Fruit fly (Drosophila melanogaster) whole organism, embryonic: ENCODE results near the gene CG14006.

Source experiments
- ATbp ChIP-seq: fragments of 200-800 bp; sonication (Bioruptor generic); optimal IDR thresholded peaks from 2 replicates; lab custom pipeline; 2017; ENCODE audit warnings: missing biosample characterization, mild to moderate bottlenecking, missing genetic modification characterization, missing genetic modification reagents
- Adf1 ChIP-seq: fragments of 200-800 bp; sonication (Bioruptor generic); IDR thresholded peaks from 2 replicates; pipeline ENCODE4 v1.3.6; 2022; ENCODE audit warnings: missing biosample characterization, missing genetic modification characterization
- CG1024 ChIP-seq: fragments of 200-800 bp; sonication (Bioruptor generic); IDR thresholded peaks from 2 replicates; pipeline ENCODE4 v1.3.6; 2022; ENCODE audit warnings: missing biosample characterization, missing genetic modification characterization
- CG10267 ChIP-seq: fragments of 200-800 bp; sonication (Bioruptor generic); optimal IDR thresholded peaks from 2 replicates; lab custom pipeline; 2018; ENCODE audit warnings: missing biosample characterization, mild to moderate bottlenecking, missing genetic modification characterization, moderate library complexity
- CG14014 ChIP-seq: fragments of 200-800 bp; sonication (Bioruptor generic); IDR thresholded peaks from 2 replicates; pipeline ENCODE4 v1.3.6; 2022; ENCODE audit warnings: missing biosample characterization, missing genetic modification characterization
- CG14441 ChIP-seq: fragments of 200-800 bp; sonication (Bioruptor generic); IDR thresholded peaks from 2 replicates; pipeline ENCODE4 v1.3.6; 2022; ENCODE audit warnings: missing biosample characterization, missing genetic modification characterization
- CG14860 ChIP-seq: fragments of 200-800 bp; sonication (Bioruptor generic); IDR thresholded peaks from 3 replicates; pipeline ENCODE4 v1.3.6; 2022; ENCODE audit warnings: missing biosample characterization, missing genetic modification characterization; ENCODE audit not compliant: partially characterized antibody
- CG15011 ChIP-seq: fragments of 200-800 bp; sonication (Bioruptor generic); optimal IDR thresholded peaks from 3 replicates; lab custom pipeline; 2018; ENCODE audit warnings: missing biosample characterization, mild to moderate bottlenecking, missing genetic modification characterization
- CG17829 ChIP-seq: fragments of 200-800 bp; optimal IDR thresholded peaks from 2 replicates; lab custom pipeline; 2019; ENCODE audit warnings: missing biosample characterization, mild to moderate bottlenecking, missing genetic modification characterization, moderate library complexity
- CG1832 ChIP-seq: fragments of 200-800 bp; sonication (Bioruptor generic); optimal IDR thresholded peaks from 2 replicates; lab custom pipeline; 2017; ENCODE audit warnings: missing biosample characterization, mild to moderate bottlenecking, missing genetic modification characterization, inconsistent platforms
- CG2129 ChIP-seq: fragments of 200-800 bp; sonication (Bioruptor generic); IDR thresholded peaks from 2 replicates; pipeline ENCODE4 v1.3.6; 2022; ENCODE audit warnings: missing biosample characterization, missing genetic modification characterization; ENCODE audit not compliant: partially characterized antibody
- CG3281 ChIP-seq: fragments of 200-800 bp; sonication (Bioruptor generic); optimal IDR thresholded peaks from 3 replicates; lab custom pipeline; 2017; ENCODE audit warnings: missing biosample characterization, mild to moderate bottlenecking, missing genetic modification characterization
- CG33557 ChIP-seq: fragments of 200-800 bp; sonication (Bioruptor generic); optimal IDR thresholded peaks from 2 replicates; lab custom pipeline; 2019; ENCODE audit warnings: missing biosample characterization, mild to moderate bottlenecking, missing genetic modification characterization, moderate library complexity
- CG3847 ChIP-seq: fragments of 200-800 bp; sonication (Bioruptor generic); IDR thresholded peaks from 2 replicates; pipeline ENCODE4 v1.3.6; 2022; ENCODE audit warnings: missing biosample characterization, missing genetic modification characterization
- CG6854 ChIP-seq: fragments of 200-800 bp; sonication (Bioruptor generic); optimal IDR thresholded peaks from 3 replicates; lab custom pipeline; 2017; ENCODE audit warnings: missing biosample characterization, mild to moderate bottlenecking, missing genetic modification characterization
- CG7372 ChIP-seq: fragments of 200-800 bp; sonication (Bioruptor generic); IDR thresholded peaks from 2 replicates; pipeline ENCODE4 v1.3.6; 2022; ENCODE audit warnings: missing biosample characterization, missing genetic modification characterization
- CG7556 ChIP-seq: fragments of 200-800 bp; sonication (Bioruptor generic); optimal IDR thresholded peaks from 2 replicates; lab custom pipeline; 2017; ENCODE audit warnings: missing biosample characterization, mild to moderate bottlenecking, missing genetic modification characterization
- CG8944 ChIP-seq: fragments of 200-800 bp; sonication (Bioruptor generic); optimal IDR thresholded peaks from 3 replicates; lab custom pipeline; 2016; ENCODE audit warnings: missing biosample characterization, missing genetic modification characterization
- CG9609 ChIP-seq: fragments of 200-800 bp; sonication (Bioruptor generic); optimal IDR thresholded peaks from 3 replicates; lab custom pipeline; 2016; ENCODE audit warnings: missing biosample characterization, missing genetic modification characterization
- CHES-1-like ChIP-seq: fragments of 200-800 bp; sonication (Bioruptor generic); optimal IDR thresholded peaks from 2 replicates; lab custom pipeline; 2016; ENCODE audit warnings: missing biosample characterization, missing genetic modification characterization
- Dll ChIP-seq: fragments of 200-800 bp; sonication (Bioruptor generic); IDR thresholded peaks from 4 replicates; pipeline ENCODE4 v1.3.6; 2022; ENCODE audit warnings: missing biosample characterization, missing genetic modification characterization; ENCODE audit not compliant: partially characterized antibody
- Hey ChIP-seq: fragments of 200-800 bp; sonication (Bioruptor generic); optimal IDR thresholded peaks from 3 replicates; lab custom pipeline; 2018; ENCODE audit warnings: missing biosample characterization, mild to moderate bottlenecking, missing genetic modification characterization
- Hsf ChIP-seq: fragments of 200-800 bp; sonication (Bioruptor generic); optimal IDR thresholded peaks from 3 replicates; lab custom pipeline; 2016; ENCODE audit warnings: missing biosample characterization, missing genetic modification characterization
- Jarid2 ChIP-seq: fragments of 200-800 bp; sonication (Bioruptor generic); optimal IDR thresholded peaks from 3 replicates; lab custom pipeline; 2017; ENCODE audit warnings: mild to moderate bottlenecking, missing biosample characterization, missing genetic modification reagents, missing genetic modification characterization
- MTF-1 ChIP-seq: fragments of 200-800 bp; sonication (Bioruptor generic); optimal IDR thresholded peaks from 2 replicates; lab custom pipeline; 2018; ENCODE audit warnings: missing biosample characterization, mild to moderate bottlenecking, missing genetic modification characterization, borderline replicate concordance
- Mad ChIP-seq: fragments of 200-800 bp; sonication (Bioruptor generic); optimal IDR thresholded peaks from 2 replicates; lab custom pipeline; 2016; ENCODE audit warnings: missing biosample characterization, missing genetic modification characterization
- Meics ChIP-seq: fragments of 200-800 bp; sonication (Bioruptor generic); optimal IDR thresholded peaks from 2 replicates; lab custom pipeline; 2017; ENCODE audit warnings: missing biosample characterization, mild to moderate bottlenecking, missing genetic modification characterization
- Neu2 ChIP-seq: fragments of 200-800 bp; sonication (Bioruptor generic); optimal IDR thresholded peaks from 3 replicates; lab custom pipeline; 2016; ENCODE audit warnings: missing biosample characterization, missing genetic modification characterization, borderline replicate concordance
- Oaz ChIP-seq: fragments of 200-800 bp; sonication (Bioruptor generic); IDR thresholded peaks from 2 replicates; pipeline ENCODE4 v1.3.6; 2022; ENCODE audit warnings: missing biosample characterization, missing genetic modification characterization
- Vsx1 ChIP-seq: fragments of 200-800 bp; sonication (Bioruptor generic); optimal IDR thresholded peaks from 2 replicates; lab custom pipeline; 2017; ENCODE audit warnings: missing biosample characterization, mild to moderate bottlenecking, missing genetic modification characterization, missing genetic modification reagents
- ato ChIP-seq: fragments of 200-800 bp; sonication (Bioruptor generic); IDR thresholded peaks from 2 replicates; pipeline ENCODE4 v1.3.6; 2022; ENCODE audit warnings: missing biosample characterization, missing genetic modification characterization; ENCODE audit not compliant: partially characterized antibody
- bbx ChIP-seq: fragments of 200-800 bp; sonication (Bioruptor generic); IDR thresholded peaks from 2 replicates; pipeline ENCODE4 v1.3.6; 2022; ENCODE audit warnings: missing biosample characterization, missing genetic modification characterization; ENCODE audit not compliant: partially characterized antibody
- bowl ChIP-seq: fragments of 200-800 bp; sonication (Bioruptor generic); IDR thresholded peaks from 2 replicates; pipeline ENCODE4 v1.3.6; 2022; ENCODE audit warnings: missing biosample characterization, missing genetic modification characterization
- cad ChIP-seq: fragments of >200 bp; optimal IDR thresholded peaks from 2 replicates; lab custom pipeline; 2017; ENCODE audit warnings: missing biosample characterization, missing genetic modification characterization
- dan ChIP-seq: fragments of 200-800 bp; sonication (Bioruptor generic); IDR thresholded peaks from 2 replicates; pipeline ENCODE4 v1.3.6; 2022; ENCODE audit warnings: missing biosample characterization, missing genetic modification characterization
- danr ChIP-seq: fragments of 200-800 bp; sonication (Bioruptor generic); IDR thresholded peaks from 2 replicates; pipeline ENCODE4 v1.3.6; 2022; ENCODE audit warnings: missing biosample characterization, missing genetic modification characterization
- eyg ChIP-seq: fragments of 200-800 bp; sonication (Bioruptor generic); optimal IDR thresholded peaks from 3 replicates; lab custom pipeline; 2016; ENCODE audit warnings: missing biosample characterization, missing genetic modification characterization
- fd3F ChIP-seq: fragments of 200-800 bp; sonication (Bioruptor generic); optimal IDR thresholded peaks from 2 replicates; lab custom pipeline; 2018; ENCODE audit warnings: missing biosample characterization, mild to moderate bottlenecking, missing genetic modification characterization, moderate library complexity
- gem ChIP-seq: fragments of 200-800 bp; sonication (Bioruptor generic); optimal IDR thresholded peaks from 2 replicates; lab custom pipeline; 2019; ENCODE audit warnings: missing biosample characterization, mild to moderate bottlenecking, missing genetic modification characterization, moderate library complexity
- hth ChIP-seq: fragments of >200 bp; optimal IDR thresholded peaks from 2 replicates; lab custom pipeline; 2017; ENCODE audit warnings: inconsistent platforms
- kah ChIP-seq: fragments of 200-800 bp; sonication (Bioruptor generic); optimal IDR thresholded peaks from 2 replicates; lab custom pipeline; 2018; ENCODE audit warnings: missing biosample characterization, mild to moderate bottlenecking, missing genetic modification characterization
- knrl ChIP-seq: fragments of 200-800 bp; sonication (Bioruptor generic); IDR thresholded peaks from 3 replicates; pipeline ENCODE4 v1.3.6; 2022; ENCODE audit warnings: missing biosample characterization, missing genetic modification characterization; ENCODE audit not compliant: partially characterized antibody
- lmd ChIP-seq: fragments of 200-800 bp; sonication (Bioruptor generic); IDR thresholded peaks from 2 replicates; pipeline ENCODE4 v1.3.6; 2022; ENCODE audit warnings: missing biosample characterization, missing genetic modification characterization
- nerfin-2 ChIP-seq: fragments of 200-800 bp; sonication (Bioruptor generic); IDR thresholded peaks from 2 replicates; pipeline ENCODE4 v1.3.6; 2022; ENCODE audit warnings: missing biosample characterization, missing genetic modification characterization; ENCODE audit not compliant: partially characterized antibody
- salm ChIP-seq: fragments of 200-800 bp; sonication (Bioruptor generic); optimal IDR thresholded peaks from 2 replicates; lab custom pipeline; 2018; ENCODE audit warnings: missing biosample characterization, mild to moderate bottlenecking, missing genetic modification characterization
- sisA ChIP-seq: fragments of 200-800 bp; sonication (Bioruptor generic); IDR thresholded peaks from 2 replicates; pipeline ENCODE4 v1.3.6; 2022; ENCODE audit warnings: missing biosample characterization, missing genetic modification characterization
- sob ChIP-seq: fragments of 200-800 bp; sonication (Bioruptor generic); IDR thresholded peaks from 2 replicates; pipeline ENCODE4 v1.3.6; 2022; ENCODE audit warnings: missing biosample characterization, missing genetic modification characterization
- ttk ChIP-seq: fragments of 200-800 bp; sonication (Bioruptor generic); IDR thresholded peaks from 2 replicates; pipeline ENCODE4 v2.1.2; 2022; ENCODE audit warnings: missing biosample characterization, missing genetic modification characterization
- vfl ChIP-seq: fragments of 200-800 bp; sonication (Bioruptor generic); optimal IDR thresholded peaks from 2 replicates; lab custom pipeline; 2016; ENCODE audit warnings: missing biosample characterization, missing genetic modification characterization
- vvl ChIP-seq: fragments of 200-800 bp; sonication (Bioruptor generic); IDR thresholded peaks from 2 replicates; pipeline ENCODE4 v1.3.6; 2022; ENCODE audit warnings: missing biosample characterization, missing genetic modification characterization
- z ChIP-seq: fragments of 200-800 bp; sonication (Bioruptor generic); IDR thresholded peaks from 3 replicates; pipeline ENCODE4 v1.3.6; 2022; ENCODE audit warnings: missing biosample characterization, missing genetic modification characterization

Gene CG14006

DNA sequence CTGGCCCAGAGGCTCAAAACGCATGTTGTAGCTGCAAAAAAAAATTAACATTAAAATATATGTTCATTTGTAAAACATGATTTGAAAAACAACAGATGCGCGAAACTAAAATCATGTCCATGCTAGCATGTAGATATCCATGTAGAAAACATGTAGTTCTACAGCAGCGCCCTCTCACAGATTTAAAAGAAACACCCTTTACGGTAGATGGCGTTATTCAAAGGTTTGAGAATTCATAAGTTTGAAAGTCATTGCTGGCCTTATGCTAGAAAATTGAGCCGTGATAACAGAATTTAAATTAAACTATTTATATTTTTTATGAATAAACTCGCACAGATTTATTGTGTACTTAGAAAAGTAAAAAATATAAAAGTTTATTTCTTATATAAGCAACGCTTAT lies 42.6 kb upstream of the CG14006 start (continued):
- TF ChIP-seq lmd (GFP tag; lab: Robert Waterston, UW) (peak; percentile 46; the same call in 1 of the 2 replicates), MTF-1 (no peak), Hey (tag; lab: Kevin White, UChicago) (no peak), bbx (GFP tag; lab: Robert Waterston, UW) (peak; percentile 50), salm (tag; lab: Kevin White, UChicago) (no peak), knrl (peak; percentile 77), CG7372 (no peak), CG14860 (0 out of 3 replicates have a peak, but pooled peaks have one; percentile 55), ATbp (GFP tag; lab: Kevin White, UChicago) (no peak), Jarid2 (GFP tag; lab: Kevin White, UChicago) (no peak), CG33557 (no peak), dan (no peak), Dll (GFP tag; lab: Robert Waterston, UW) (no peak), cad (peak; percentile 86), fd3F (GFP tag; lab: Kevin White, UChicago) (no peak), CG10267 (peak; percentile 15), CG9609 (GFP tag; lab: Kevin White, UChicago) (peak; percentile 1), ttk (GFP tag; lab: Robert Waterston, UW) (no peak), CG1832 (GFP tag; lab: Kevin White, UChicago) (no peak), CG17829 (tag; lab: Kevin White, UChicago) (peak; percentile 48), danr (GFP tag; lab: Robert Waterston, UW) (no peak), nerfin-2 (GFP tag; lab: Robert Waterston, UW) (peak; percentile 55; the same call in 1 of the 2 replicates), Mad (peak; percentile 35), bowl (GFP tag; lab: Robert Waterston, UW) (no peak), z (GFP tag; lab: Robert Waterston, UW) (no peak), sisA (GFP tag; lab: Robert Waterston, UW) (peak; percentile 69), CG6854 (GFP tag; lab: Kevin White, UChicago) (peak; percentile 70), CG7556 (GFP tag; lab: Kevin White, UChicago) (no peak), vvl (GFP tag; lab: Robert Waterston, UW) (peak; percentile 32), vfl (GFP tag; lab: Kevin White, UChicago) (no peak), Oaz (GFP tag; lab: Robert Waterston, UW) (peak; percentile 20; the same call in 1 of the 2 replicates), CG14441 (peak; percentile 44; the same call in 1 of the 2 replicates), CG3847 (GFP tag; lab: Robert Waterston, UW) (peak; percentile 53; the same call in 1 of the 2 replicates), CG15011 (GFP tag; lab: Kevin White, UChicago) (no peak), hth (lab: Kevin White, UChicago) (no peak), Hsf (GFP tag; lab: Kevin White, UChicago) (peak; percentile 20), sob (GFP tag; lab: Robert Waterston, UW) (peak; percentile 38; the same call in 1 of the 2 replicates), kah (GFP tag; lab: Kevin White, UChicago) (no peak), CG2129 (GFP tag; lab: Robert Waterston, UW) (no peak), Adf1 (GFP tag; lab: Robert Waterston, UW) (no peak), Vsx1 (GFP tag; lab: Kevin White, UChicago) (no peak), ato (GFP tag; lab: Robert Waterston, UW) (peak; percentile 55), Meics (GFP tag; lab: Kevin White, UChicago) (peak; percentile 41), CG3281 (GFP tag; lab: Kevin White, UChicago) (no peak), CG8944 (GFP tag; lab: Kevin White, UChicago) (peak; percentile 26), eyg (no peak), CG1024 (GFP tag; lab: Robert Waterston, UW) (0 out of 2 replicates have a peak, but pooled peaks have one; percentile 4), gem (tag; lab: Kevin White, UChicago) (no peak), CHES-1-like (GFP tag; lab: Kevin White, UChicago) (no peak), CG14014 (GFP tag; lab: Robert Waterston, UW) (0 out of 2 replicates have a peak, but pooled peaks have one; percentile 17), Neu2 (GFP tag; lab: Kevin White, UChicago) (no peak)
